Worm (Caenorhabditis elegans): ENCODE data around the gene txt-9.

Gene txt-9

DNA sequence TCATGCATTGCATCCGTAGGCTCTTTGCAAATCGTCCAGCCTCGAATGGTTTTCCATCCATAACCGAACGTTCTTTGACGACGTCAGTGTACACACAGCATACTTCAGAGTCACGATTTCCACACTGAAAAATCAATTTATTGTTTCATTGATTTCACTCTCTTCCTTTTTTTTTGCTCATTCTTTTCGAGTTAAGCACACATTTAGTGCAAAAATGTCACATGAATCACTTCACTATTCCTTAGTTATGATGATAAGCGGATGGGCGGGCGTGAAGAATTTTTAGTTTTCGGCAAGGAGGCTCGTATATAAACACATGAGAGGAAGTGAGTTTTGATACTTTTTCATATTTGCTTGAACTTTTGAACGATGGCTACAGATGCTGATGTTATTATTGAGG, at the start of gene txt-9:
TSS of gene txt-9 (plus strand) at position 336 of the 400 bp plus-strand sequence.
- TF ChIP-seq fos-1 (tag; optimal IDR thresholded peaks at IDR 0.05): peak; percentile 45
- no peak for TF ChIP-seq ama-1 (optimal IDR thresholded peaks at IDR 0.05)
- TF ChIP-seq mdl-1 (tag; optimal IDR thresholded peaks at IDR 0.05): no peak
- no peak for TF ChIP-seq F13H6.1 (tag; optimal IDR thresholded peaks at IDR 0.05)

DNA sequence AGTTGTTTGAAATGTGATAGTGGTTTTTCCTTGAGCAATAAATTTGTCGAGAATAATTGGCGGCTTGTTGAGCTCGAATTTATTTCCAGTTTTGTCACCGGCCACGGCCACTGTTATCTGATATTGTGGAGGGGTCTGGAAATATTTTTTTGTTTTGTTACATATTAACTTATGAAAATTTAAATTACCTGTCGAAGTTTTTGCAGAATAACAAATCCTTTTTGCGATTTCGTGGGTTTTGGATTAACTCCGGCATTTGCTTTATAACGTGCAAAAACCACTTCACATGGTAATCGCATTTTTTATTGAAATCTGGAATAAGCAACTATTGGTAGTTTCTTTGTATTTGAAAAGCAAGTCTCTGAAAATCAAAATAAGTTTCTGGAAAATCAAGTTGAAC, 49.5 kb upstream of the txt-9 start, which contains the start of gene lrr-1:
TSS of gene lrr-1 (minus strand) at position 312 of the 400 bp plus-strand sequence.
- TF ChIP-seq mdl-1 (tag; optimal IDR thresholded peaks at IDR 0.05): no peak
- no peak for TF ChIP-seq blmp-1 (tag; optimal IDR thresholded peaks at IDR 0.05; ENCODE audit: insufficient read depth)
- no peak for TF ChIP-seq nhr-129 (tag; optimal IDR thresholded peaks at IDR 0.05)
- TF ChIP-seq unc-39 (tag; optimal IDR thresholded peaks at IDR 0.05): no peak
- no peak for TF ChIP-seq F13H6.1 (tag; optimal IDR thresholded peaks at IDR 0.05)
- no peak for TF ChIP-seq sma-9 (GFP tag; optimal IDR thresholded peaks at IDR 0.05)
- no peak for TF ChIP-seq sma-9 (tag; optimal IDR thresholded peaks at IDR 0.05)
- no peak for TF ChIP-seq ztf-4 (tag; optimal IDR thresholded peaks at IDR 0.05)
- TF ChIP-seq mbf-1 (tag; optimal IDR thresholded peaks at IDR 0.05): no peak

DNA sequence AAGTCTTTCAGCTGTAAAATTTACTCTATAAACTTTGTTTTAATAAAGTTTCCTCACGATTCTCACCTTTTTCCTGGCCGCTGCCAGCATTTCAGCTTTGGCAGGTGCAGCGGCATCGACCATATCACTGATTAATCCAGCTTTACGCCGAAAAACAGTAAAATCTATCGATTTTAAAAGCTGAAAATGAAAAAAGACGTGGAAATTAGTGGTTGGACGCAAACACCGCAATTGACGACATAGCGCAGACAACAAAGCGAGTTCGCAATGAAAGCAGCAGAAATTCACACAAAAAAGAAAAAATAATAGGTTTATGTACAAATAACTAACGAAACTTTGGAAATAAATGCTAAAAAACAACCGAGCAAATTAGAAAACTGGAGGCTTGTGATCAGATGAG, 45.7 kb upstream of the txt-9 start, which contains the start of gene golg-2:
TSS of gene golg-2 (minus strand) at position 180 of the 400 bp plus-strand sequence.
- no peak for TF ChIP-seq ceh-82 (tag; optimal IDR thresholded peaks at IDR 0.05)
- peak; percentile 34 for TF ChIP-seq crh-2 (tag; optimal IDR thresholded peaks at IDR 0.05)
- no peak for TF ChIP-seq fos-1 (tag; optimal IDR thresholded peaks at IDR 0.05)
- no peak for TF ChIP-seq alr-1 (tag; optimal IDR thresholded peaks at IDR 0.05)
- TF ChIP-seq unc-55 (GFP tag; optimal IDR thresholded peaks at IDR 0.05): peak; percentile 13
- TF ChIP-seq elt-3 (tag; optimal IDR thresholded peaks at IDR 0.05): no peak
- no peak for TF ChIP-seq elt-1 (tag; optimal IDR thresholded peaks at IDR 0.05)
- peak; percentile 19 for TF ChIP-seq nhr-129 (tag; optimal IDR thresholded peaks at IDR 0.05)
- no peak for TF ChIP-seq lin-13 (GFP tag; optimal IDR thresholded peaks at IDR 0.05)
- peak in 1 of 2 experiments; percentile 50 for TF ChIP-seq lsy-2 (tag; optimal IDR thresholded peaks at IDR 0.05)
- no peak for TF ChIP-seq dmd-4 (tag; optimal IDR thresholded peaks at IDR 0.05)
- no peak for TF ChIP-seq nhr-77 (tag; optimal IDR thresholded peaks at IDR 0.05)
- no peak for TF ChIP-seq gmeb-1 (tag; optimal IDR thresholded peaks at IDR 0.05)
- no peak for TF ChIP-seq ama-1 (optimal IDR thresholded peaks at IDR 0.05)
- no peak for TF ChIP-seq mdl-1 (tag; optimal IDR thresholded peaks at IDR 0.05)
- no peak for TF ChIP-seq sma-9 (GFP tag; optimal IDR thresholded peaks at IDR 0.05)
- no peak for TF ChIP-seq sma-9 (tag; optimal IDR thresholded peaks at IDR 0.05)
- TF ChIP-seq C34F6.9 (tag; optimal IDR thresholded peaks at IDR 0.05): peak; percentile 28

DNA sequence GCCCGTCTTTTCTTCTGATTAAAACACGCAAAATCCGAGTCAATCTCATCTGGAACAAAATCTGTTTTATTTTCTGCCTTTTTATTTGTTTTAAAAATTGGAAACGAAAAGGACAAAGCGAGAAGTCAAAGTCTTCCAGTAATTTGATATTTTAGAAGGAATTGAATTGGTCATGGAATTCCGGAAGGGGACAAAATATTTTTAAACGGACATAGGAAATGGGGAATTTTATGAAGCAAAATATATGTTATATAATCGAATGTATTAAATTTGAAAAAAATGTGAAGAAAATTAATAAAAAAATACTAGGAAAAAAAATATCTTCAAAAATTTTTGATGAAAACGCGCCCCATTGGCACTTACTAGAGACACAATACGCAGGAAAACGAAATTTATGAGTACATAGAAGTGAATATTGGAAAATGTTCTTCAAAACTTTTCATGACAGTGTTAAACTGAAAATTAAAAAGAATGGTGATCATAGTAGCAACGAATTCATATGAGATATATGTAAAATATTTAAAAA, 44.9 kb upstream of the txt-9 start, which contains the start of gene F33G12.7:
TSS of gene F33G12.7 (minus strand) at position 51 of the 526 bp plus-strand sequence.
- TF ChIP-seq unc-55 (GFP tag; optimal IDR thresholded peaks at IDR 0.05): peak; percentile 15
- no peak for TF ChIP-seq mdl-1 (tag; optimal IDR thresholded peaks at IDR 0.05)
- peak in 1 of 2 experiments; percentile 7 for TF ChIP-seq lsy-2 (tag; optimal IDR thresholded peaks at IDR 0.05)
- TF ChIP-seq C34F6.9 (tag; optimal IDR thresholded peaks at IDR 0.05): peak; percentile 5

DNA sequence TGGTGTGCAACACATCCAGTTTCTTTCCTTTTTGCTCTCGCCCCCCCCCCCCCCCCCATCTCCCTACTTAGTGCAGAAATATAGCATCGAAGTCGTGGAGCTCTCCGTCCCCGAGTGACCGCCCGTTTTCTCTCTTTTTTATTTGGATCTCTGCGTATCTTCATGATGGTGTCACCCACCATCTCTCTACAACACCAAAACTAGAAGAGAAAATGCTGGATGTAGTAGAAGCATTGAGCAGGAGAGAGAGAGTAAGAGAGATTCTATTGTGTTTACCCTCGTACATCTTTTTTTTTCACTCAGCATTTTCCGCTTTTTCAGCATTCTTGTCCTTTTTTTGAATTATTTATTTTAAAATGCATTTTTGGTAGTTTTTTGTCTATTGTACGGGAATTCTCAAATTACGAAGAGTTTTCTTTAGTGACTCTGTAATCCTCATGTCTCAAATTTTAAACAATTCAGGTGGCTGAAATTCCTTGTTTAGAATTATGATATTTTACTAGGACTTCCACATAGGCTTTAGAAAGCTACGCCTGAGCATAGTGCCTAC, 43.1 kb upstream of the txt-9 start:
- TF ChIP-seq nhr-129 (tag; optimal IDR thresholded peaks at IDR 0.05): peak; percentile 15
- TF ChIP-seq nhr-21 (tag; optimal IDR thresholded peaks at IDR 0.05): no peak
- no peak for TF ChIP-seq nhr-23 (tag; optimal IDR thresholded peaks at IDR 0.05)
- no peak for TF ChIP-seq nhr-11 (tag; optimal IDR thresholded peaks at IDR 0.05)
- no peak for TF ChIP-seq elt-1 (tag; optimal IDR thresholded peaks at IDR 0.05)
- peak; percentile 24 for TF ChIP-seq zag-1 (tag; optimal IDR thresholded peaks at IDR 0.05)
- no peak for TF ChIP-seq nhr-10 (tag; optimal IDR thresholded peaks at IDR 0.05)
- TF ChIP-seq mdl-1 (tag; optimal IDR thresholded peaks at IDR 0.05): no peak
- TF ChIP-seq aly-2 (tag; optimal IDR thresholded peaks at IDR 0.05): no peak
- TF ChIP-seq nhr-237 (tag; optimal IDR thresholded peaks at IDR 0.05): no peak
- TF ChIP-seq F13H6.1 (tag; optimal IDR thresholded peaks at IDR 0.05): peak; percentile 37
- no peak for TF ChIP-seq lin-13 (GFP tag; optimal IDR thresholded peaks at IDR 0.05)
- no peak for TF ChIP-seq egl-27 (tag; optimal IDR thresholded peaks at IDR 0.05)
- no peak for TF ChIP-seq alr-1 (tag; optimal IDR thresholded peaks at IDR 0.05)
- TF ChIP-seq sma-9 (GFP tag; optimal IDR thresholded peaks at IDR 0.05): no peak
- TF ChIP-seq sma-9 (tag; optimal IDR thresholded peaks at IDR 0.05): no peak
- no peak for TF ChIP-seq gmeb-1 (tag; optimal IDR thresholded peaks at IDR 0.05)
- TF ChIP-seq blmp-1 (tag; optimal IDR thresholded peaks at IDR 0.05; ENCODE audit: insufficient read depth): no peak
- no peak for TF ChIP-seq ztf-4 (tag; optimal IDR thresholded peaks at IDR 0.05)
- no peak for TF ChIP-seq ama-1 (optimal IDR thresholded peaks at IDR 0.05)
- no peak for TF ChIP-seq mab-5 (tag; optimal IDR thresholded peaks at IDR 0.05)
- no peak for TF ChIP-seq unc-39 (tag; optimal IDR thresholded peaks at IDR 0.05)
- peak in 1 of 2 experiments; percentile 35 for TF ChIP-seq lsy-2 (tag; optimal IDR thresholded peaks at IDR 0.05)
- no peak for TF ChIP-seq mbf-1 (tag; optimal IDR thresholded peaks at IDR 0.05)
- TF ChIP-seq peb-1 (tag; optimal IDR thresholded peaks at IDR 0.05): no peak
- TF ChIP-seq R02D3.7 (tag; optimal IDR thresholded peaks at IDR 0.05): no peak
- no peak for TF ChIP-seq crh-2 (tag; optimal IDR thresholded peaks at IDR 0.05)
- TF ChIP-seq snpc-4 (tag; optimal IDR thresholded peaks at IDR 0.05): no peak
- TF ChIP-seq nhr-6 (tag; optimal IDR thresholded peaks at IDR 0.05): peak; percentile 11
- TF ChIP-seq ceh-82 (tag; optimal IDR thresholded peaks at IDR 0.05): no peak
- no peak for TF ChIP-seq Y55F3AM.14 (GFP tag; optimal IDR thresholded peaks at IDR 0.05)
- peak; percentile 13 for TF ChIP-seq C34F6.9 (tag; optimal IDR thresholded peaks at IDR 0.05)
- TF ChIP-seq skn-1 (tag; optimal IDR thresholded peaks at IDR 0.05): no peak
- TF ChIP-seq nhr-25 (tag; optimal IDR thresholded peaks at IDR 0.05): no peak
- TF ChIP-seq lin-11 (tag; optimal IDR thresholded peaks at IDR 0.05): no peak
- TF ChIP-seq unc-55 (GFP tag; optimal IDR thresholded peaks at IDR 0.05): peak; percentile 53
- TF ChIP-seq nhr-77 (tag; optimal IDR thresholded peaks at IDR 0.05): no peak
